Fruit fly (Drosophila melanogaster): ENCODE measurements around the gene Hpd.

DNA sequence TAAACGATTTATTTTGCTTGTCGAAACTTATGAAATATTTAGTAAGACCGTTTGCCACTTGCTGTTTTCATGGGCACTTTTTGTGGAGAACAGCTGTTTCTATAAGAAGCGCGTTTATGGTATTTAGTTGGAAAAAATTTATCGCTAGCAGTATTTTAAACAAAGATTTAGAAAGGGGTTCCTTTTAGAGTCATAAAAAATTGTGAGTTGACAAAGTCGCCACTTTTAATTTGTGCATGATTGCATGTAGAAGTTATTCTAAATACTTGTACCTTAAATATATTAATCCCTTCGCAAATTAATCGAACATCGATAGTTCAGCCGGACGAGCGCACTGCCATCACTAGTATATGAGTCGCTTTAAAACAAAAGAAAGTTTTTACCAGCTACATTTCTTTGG is 7.4 kb downstream of the Hpd start, which contains the start of the genes Las and Psn:
- TF ChIP-seq CG15710 (tag; optimal IDR thresholded peaks at IDR 0.05), result no peak
- TF ChIP-seq Ets98B (GFP tag; IDR thresholded peaks at IDR 0.05), result no peak
- no peak for TF ChIP-seq CG10348 (GFP tag; IDR thresholded peaks at IDR 0.05)
- no peak for TF ChIP-seq CG14655 (GFP tag; optimal IDR thresholded peaks at IDR 0.05)
- no peak for TF ChIP-seq Snoo (tag; optimal IDR thresholded peaks at IDR 0.05)
- no peak for TF ChIP-seq CG12605 (GFP tag; IDR thresholded peaks at IDR 0.05)
- no peak for TF ChIP-seq CG4496 (GFP tag; IDR thresholded peaks at IDR 0.05)
- no peak for TF ChIP-seq CG34367 (tag; optimal IDR thresholded peaks at IDR 0.05)
- no peak for TF ChIP-seq EcR (GFP tag; optimal IDR thresholded peaks at IDR 0.05)
- TF ChIP-seq CG13204 (GFP tag; optimal IDR thresholded peaks at IDR 0.05), result no peak
- no peak for TF ChIP-seq CG32121 (GFP tag; IDR thresholded peaks at IDR 0.05)
- no peak for TF ChIP-seq Pif1A (GFP tag; optimal IDR thresholded peaks at IDR 0.05)
- no peak for TF ChIP-seq D1 (tag; optimal IDR thresholded peaks at IDR 0.05)
